Worm (Caenorhabditis elegans) whole organism, late embryonic: ENCODE measurements around the gene Y40H7A.10.

Source experiments
- Y22D7AL.16 ChIP-seq: sonication (generic microtip); optimal IDR thresholded peaks from 2 replicates; lab custom pipeline; 2016; ENCODE audit warnings: missing genetic modification characterization, missing compliant biosample characterization
- ceh-30 ChIP-seq: fragments of 150-350 bp; optimal IDR thresholded peaks from 2 replicates; lab custom pipeline; 2014; ENCODE audit warnings: missing biosample characterization, missing genetic modification characterization
- dmd-4 ChIP-seq: sonication (generic microtip); optimal IDR thresholded peaks from 2 replicates; lab custom pipeline; 2016; ENCODE audit warnings: borderline replicate concordance, missing genetic modification characterization, missing compliant biosample characterization
- dve-1 ChIP-seq: sonication (generic microtip); optimal IDR thresholded peaks from 2 replicates; lab custom pipeline; 2017; ENCODE audit warnings: antibody characterized with exemption, mild to moderate bottlenecking, missing genetic modification characterization, missing compliant biosample characterization
- ets-4 ChIP-seq: sonication (generic microtip); optimal IDR thresholded peaks from 2 replicates; lab custom pipeline; 2016; ENCODE audit warnings: missing genetic modification characterization, missing compliant biosample characterization
- eyg-1 ChIP-seq: sonication (generic microtip); optimal IDR thresholded peaks from 2 replicates; lab custom pipeline; 2016; ENCODE audit warnings: missing genotype, missing genetic modification characterization, missing compliant biosample characterization
- pqm-1 ChIP-seq: sonication (generic microtip); optimal IDR thresholded peaks from 2 replicates; lab custom pipeline; 2016; ENCODE audit warnings: missing genetic modification characterization, missing compliant biosample characterization

ce11 chrIV:15259548-15259947, 44.2 kb upstream of the Y40H7A.10 start, which contains the start of gene Y73F8A.5:
- TF ChIP-seq ets-4 (tag; lab: Kevin White, UChicago) (no peak), eyg-1 (tag; lab: Kevin White, UChicago) (no peak), dve-1 (tag; lab: Kevin White, UChicago) (no peak), ceh-30 (tag; lab: Kevin White, UChicago) (no peak), pqm-1 (no peak), Y22D7AL.16 (no peak), dmd-4 (tag; lab: Kevin White, UChicago) (no peak)
